Fruit fly (Drosophila melanogaster) whole organism, embryonic: ENCODE measurements around the gene Pdxk.
A peak's percentile ranks its signal among the peaks of the same experiment; 100 is the strongest.

Source experiments
- Awh ChIP-seq: fragments of 200-800 bp; sonication (Bioruptor generic); IDR thresholded peaks from 2 replicates; pipeline ENCODE4, ENCODE4 v1.3.6; 2022; ENCODE audit warnings: missing biosample characterization, missing genetic modification characterization
- B-H1 ChIP-seq: fragments of 200-800 bp; sonication (Bioruptor generic); IDR thresholded peaks from 3 replicates; pipeline ENCODE4 v1.3.6; 2022; ENCODE audit warnings: missing biosample characterization, missing genetic modification characterization
- Bgb ChIP-seq: fragments of 200-800 bp; sonication (Bioruptor generic); IDR thresholded peaks from 2 replicates; pipeline ENCODE4 v1.3.6; 2022; ENCODE audit warnings: missing biosample characterization, missing genetic modification characterization; ENCODE audit not compliant: partially characterized antibody
- CG10565 ChIP-seq: fragments of 200-800 bp; sonication (Bioruptor generic); optimal IDR thresholded peaks from 3 replicates; lab custom pipeline; 2016; ENCODE audit warnings: missing biosample characterization, mild to moderate bottlenecking, missing genetic modification characterization
- CG11398 ChIP-seq: fragments of 200-800 bp; sonication (Bioruptor generic); optimal IDR thresholded peaks from 2 replicates; lab custom pipeline; 2016; ENCODE audit warnings: missing biosample characterization, missing genetic modification characterization
- CG12071 ChIP-seq: fragments of 200-800 bp; sonication (Bioruptor generic); optimal IDR thresholded peaks from 3 replicates; lab custom pipeline; 2018; ENCODE audit warnings: missing biosample characterization, mild to moderate bottlenecking, missing genetic modification characterization
- CG12219 ChIP-seq: fragments of 200-800 bp; sonication (Bioruptor generic); optimal IDR thresholded peaks from 3 replicates; lab custom pipeline; 2018; ENCODE audit warnings: missing biosample characterization, mild to moderate bottlenecking, missing genetic modification characterization
- CG13296 ChIP-seq: fragments of 200-800 bp; sonication (Bioruptor generic); optimal IDR thresholded peaks from 3 replicates; lab custom pipeline; 2018; ENCODE audit warnings: missing biosample characterization, mild to moderate bottlenecking, missing genetic modification characterization
- CG17829 ChIP-seq: fragments of 200-800 bp; optimal IDR thresholded peaks from 2 replicates; lab custom pipeline; 2019; ENCODE audit warnings: missing biosample characterization, mild to moderate bottlenecking, missing genetic modification characterization, moderate library complexity
- CG18262 ChIP-seq: fragments of 200-800 bp; optimal IDR thresholded peaks from 3 replicates; lab custom pipeline; 2019; ENCODE audit warnings: missing biosample characterization, mild to moderate bottlenecking, missing genetic modification characterization, moderate library complexity
- CG2199 ChIP-seq: fragments of 200-800 bp; sonication (Bioruptor generic); IDR thresholded peaks from 3 replicates; pipeline ENCODE4 v1.3.6; 2022; ENCODE audit warnings: missing biosample characterization, missing genetic modification characterization
- CG2875 ChIP-seq: fragments of 200-800 bp; sonication (Bioruptor generic); optimal IDR thresholded peaks from 2 replicates; lab custom pipeline; 2017; ENCODE audit warnings: missing biosample characterization, mild to moderate bottlenecking, missing genetic modification characterization, missing genetic modification reagents
- CG32772 ChIP-seq: fragments of 200-800 bp; sonication (Bioruptor generic); IDR thresholded peaks from 2 replicates; pipeline ENCODE4 v1.3.6; 2022; ENCODE audit warnings: missing biosample characterization, missing genetic modification characterization
- CG4328 ChIP-seq: fragments of 200-800 bp; sonication (Bioruptor generic); optimal IDR thresholded peaks from 3 replicates; lab custom pipeline; 2017; ENCODE audit warnings: missing biosample characterization, missing genetic modification reagents, missing genetic modification characterization
- CG4404 ChIP-seq: fragments of 200-800 bp; sonication (Bioruptor generic); IDR thresholded peaks from 2 replicates; pipeline ENCODE4 v1.3.6; 2022; ENCODE audit warnings: missing biosample characterization, missing genetic modification characterization
- CG4424 ChIP-seq: fragments of 200-800 bp; sonication (Bioruptor generic); optimal IDR thresholded peaks from 3 replicates; lab custom pipeline; 2016; ENCODE audit warnings: missing biosample characterization, missing genetic modification characterization
- CG4854 ChIP-seq: fragments of 200-800 bp; sonication (Bioruptor generic); optimal IDR thresholded peaks from 2 replicates; lab custom pipeline; 2016; ENCODE audit warnings: missing biosample characterization, missing genetic modification characterization, inconsistent platforms
- CG6689 ChIP-seq: fragments of 200-800 bp; sonication (Bioruptor generic); IDR thresholded peaks from 2 replicates; pipeline ENCODE4 v1.3.6; 2022; ENCODE audit warnings: missing biosample characterization, missing genetic modification characterization
- CG6791 ChIP-seq: fragments of 200-800 bp; sonication (Bioruptor generic); IDR thresholded peaks from 3 replicates; pipeline ENCODE4 v1.3.6; 2022; ENCODE audit warnings: missing biosample characterization, missing genetic modification characterization; ENCODE audit not compliant: partially characterized antibody
- CG7963 ChIP-seq: fragments of 200-800 bp; sonication (Bioruptor generic); IDR thresholded peaks from 3 replicates; pipeline ENCODE4 v1.3.6; 2022; ENCODE audit warnings: missing biosample characterization, missing genetic modification characterization; ENCODE audit not compliant: partially characterized antibody
- CG9215 ChIP-seq: fragments of 200-800 bp; sonication (Bioruptor generic); IDR thresholded peaks from 2 replicates; pipeline ENCODE4 v1.3.6; 2022; ENCODE audit warnings: missing biosample characterization, missing genetic modification characterization
- CoRest ChIP-seq: fragments of 200-800 bp; sonication (Bioruptor generic); optimal IDR thresholded peaks from 3 replicates; lab custom pipeline; 2018; ENCODE audit warnings: missing biosample characterization, mild to moderate bottlenecking, missing genetic modification characterization, moderate library complexity
- D19A ChIP-seq: fragments of 200-800 bp; optimal IDR thresholded peaks from 3 replicates; lab custom pipeline; 2019; ENCODE audit warnings: missing biosample characterization, mild to moderate bottlenecking, missing genetic modification characterization, moderate library complexity
- D19B ChIP-seq: fragments of 200-800 bp; sonication (Bioruptor generic); optimal IDR thresholded peaks from 2 replicates; lab custom pipeline; 2017; ENCODE audit warnings: missing biosample characterization, mild to moderate bottlenecking, missing genetic modification characterization
- Doc2 ChIP-seq: fragments of 200-800 bp; sonication (Bioruptor generic); IDR thresholded peaks from 2 replicates; pipeline ENCODE4 v1.3.6; 2022; ENCODE audit warnings: missing biosample characterization, missing genetic modification characterization
- E2f1 ChIP-seq: fragments of 200-800 bp; sonication (Bioruptor generic); IDR thresholded peaks from 2 replicates; pipeline ENCODE4 v1.3.6; 2022; ENCODE audit warnings: missing biosample characterization, missing genetic modification characterization
- Gsc ChIP-seq: fragments of 200-800 bp; sonication (Bioruptor generic); IDR thresholded peaks from 2 replicates; pipeline ENCODE4 v1.3.6; 2022; ENCODE audit warnings: missing biosample characterization, missing genetic modification characterization
- NC2α ChIP-seq: fragments of 200-800 bp; sonication (Bioruptor generic); optimal IDR thresholded peaks from 2 replicates; lab custom pipeline; 2016; ENCODE audit warnings: missing biosample characterization, missing genetic modification characterization
- Oli ChIP-seq: fragments of 200-800 bp; sonication (Bioruptor generic); optimal IDR thresholded peaks from 2 replicates; lab custom pipeline; 2018; ENCODE audit warnings: missing biosample characterization, mild to moderate bottlenecking, missing genetic modification characterization, moderate library complexity
- Spps ChIP-seq: fragments of 200-800 bp; sonication (Bioruptor generic); optimal IDR thresholded peaks from 2 replicates; lab custom pipeline; 2018; ENCODE audit warnings: missing biosample characterization, mild to moderate bottlenecking, missing genetic modification characterization
- Vsx1 ChIP-seq: fragments of 200-800 bp; sonication (Bioruptor generic); optimal IDR thresholded peaks from 2 replicates; lab custom pipeline; 2017; ENCODE audit warnings: missing biosample characterization, mild to moderate bottlenecking, missing genetic modification characterization, missing genetic modification reagents
- cato ChIP-seq: fragments of 200-800 bp; sonication (Bioruptor generic); optimal IDR thresholded peaks from 2 replicates; lab custom pipeline; 2016; ENCODE audit warnings: missing biosample characterization, missing genetic modification characterization, borderline replicate concordance
- chif ChIP-seq, 2 experiments: fragments of 200-800 bp; sonication (Bioruptor generic); optimal IDR thresholded peaks; 3 replicates each; lab custom pipeline; 2016; ENCODE audit warnings: missing biosample characterization in 2 of 2, missing genetic modification characterization in 2 of 2
- crol ChIP-seq: fragments of 200-800 bp; sonication (Bioruptor generic); IDR thresholded peaks from 2 replicates; pipeline ENCODE4 v1.3.6; 2022; ENCODE audit warnings: missing biosample characterization, missing genetic modification characterization
- en ChIP-seq: fragments of 200-800 bp; sonication (Bioruptor generic); optimal IDR thresholded peaks from 2 replicates; lab custom pipeline; 2016; ENCODE audit warnings: missing biosample characterization, missing genetic modification characterization
- ewg ChIP-seq: fragments of 200-800 bp; sonication (Bioruptor generic); optimal IDR thresholded peaks from 3 replicates; lab custom pipeline; 2017; ENCODE audit warnings: mild to moderate bottlenecking, missing biosample characterization, missing genetic modification reagents, missing genetic modification characterization
- exex ChIP-seq: fragments of 200-800 bp; sonication (Bioruptor generic); optimal IDR thresholded peaks from 4 replicates; lab custom pipeline; 2018; ENCODE audit warnings: missing biosample characterization, mild to moderate bottlenecking, missing genetic modification characterization, moderate library complexity
- fd64A ChIP-seq: fragments of 200-800 bp; sonication (Bioruptor generic); optimal IDR thresholded peaks from 3 replicates; lab custom pipeline; 2018; ENCODE audit warnings: missing biosample characterization, mild to moderate bottlenecking, missing genetic modification characterization
- ftz-f1 ChIP-seq: fragments of 200-800 bp; sonication (Bioruptor generic); optimal IDR thresholded peaks from 2 replicates; lab custom pipeline; 2016; ENCODE audit warnings: missing biosample characterization, missing genetic modification characterization
- gcm ChIP-seq: fragments of 200-800 bp; sonication (Bioruptor generic); optimal IDR thresholded peaks from 2 replicates; lab custom pipeline; 2019; ENCODE audit warnings: missing biosample characterization, mild to moderate bottlenecking, missing genetic modification characterization, moderate library complexity
- gsb-n ChIP-seq: fragments of 200-800 bp; sonication (Bioruptor generic); optimal IDR thresholded peaks from 3 replicates; lab custom pipeline; 2018; ENCODE audit warnings: missing biosample characterization, mild to moderate bottlenecking, missing genetic modification characterization
- gt ChIP-seq: fragments of 200-800 bp; sonication (Bioruptor generic); IDR thresholded peaks from 2 replicates; pipeline ENCODE4 v1.3.6; 2022; ENCODE audit warnings: missing biosample characterization, missing genetic modification characterization
- hth ChIP-seq: fragments of >200 bp; optimal IDR thresholded peaks from 2 replicates; lab custom pipeline; 2017; ENCODE audit warnings: inconsistent platforms
- ind ChIP-seq: fragments of 200-800 bp; sonication (Bioruptor generic); optimal IDR thresholded peaks from 3 replicates; lab custom pipeline; 2016; ENCODE audit warnings: missing biosample characterization, missing genetic modification characterization
- inv ChIP-seq: fragments of 200-800 bp; sonication (Bioruptor generic); IDR thresholded peaks from 2 replicates; pipeline ENCODE4 v1.3.6; 2022; ENCODE audit warnings: missing biosample characterization, missing genetic modification characterization; ENCODE audit not compliant: partially characterized antibody
- jing ChIP-seq: fragments of 200-800 bp; sonication (Bioruptor generic); optimal IDR thresholded peaks from 2 replicates; lab custom pipeline; 2018; ENCODE audit warnings: missing biosample characterization, mild to moderate bottlenecking, missing genetic modification characterization
- ken ChIP-seq: fragments of 200-800 bp; sonication (Bioruptor generic); IDR thresholded peaks from 3 replicates; pipeline ENCODE4 v1.3.6; 2022; ENCODE audit warnings: missing biosample characterization, missing genetic modification characterization
- klu ChIP-seq: fragments of 200-800 bp; sonication (Bioruptor generic); IDR thresholded peaks from 2 replicates; pipeline ENCODE4 v1.3.6; 2022; ENCODE audit warnings: missing biosample characterization, missing genetic modification characterization
- pfk ChIP-seq: fragments of 200-800 bp; sonication (Bioruptor generic); optimal IDR thresholded peaks from 2 replicates; lab custom pipeline; 2018; ENCODE audit warnings: missing biosample characterization, mild to moderate bottlenecking, missing genetic modification characterization, moderate library complexity
- pzg ChIP-seq: fragments of 200-800 bp; sonication (Bioruptor generic); optimal IDR thresholded peaks from 3 replicates; lab custom pipeline; 2018; ENCODE audit warnings: missing biosample characterization, mild to moderate bottlenecking, missing genetic modification characterization, moderate library complexity
- slp2 ChIP-seq: fragments of 200-800 bp; sonication (Bioruptor generic); optimal IDR thresholded peaks from 2 replicates; lab custom pipeline; 2016; ENCODE audit warnings: missing biosample characterization, missing genetic modification characterization
- stwl ChIP-seq: fragments of 200-800 bp; sonication (Bioruptor generic); optimal IDR thresholded peaks from 3 replicates; lab custom pipeline; 2018; ENCODE audit warnings: missing biosample characterization, mild to moderate bottlenecking, missing genetic modification characterization, moderate library complexity
- yki ChIP-seq: fragments of >200 bp; optimal IDR thresholded peaks from 3 replicates; lab custom pipeline; 2018

The Pdxk gene

DNA sequence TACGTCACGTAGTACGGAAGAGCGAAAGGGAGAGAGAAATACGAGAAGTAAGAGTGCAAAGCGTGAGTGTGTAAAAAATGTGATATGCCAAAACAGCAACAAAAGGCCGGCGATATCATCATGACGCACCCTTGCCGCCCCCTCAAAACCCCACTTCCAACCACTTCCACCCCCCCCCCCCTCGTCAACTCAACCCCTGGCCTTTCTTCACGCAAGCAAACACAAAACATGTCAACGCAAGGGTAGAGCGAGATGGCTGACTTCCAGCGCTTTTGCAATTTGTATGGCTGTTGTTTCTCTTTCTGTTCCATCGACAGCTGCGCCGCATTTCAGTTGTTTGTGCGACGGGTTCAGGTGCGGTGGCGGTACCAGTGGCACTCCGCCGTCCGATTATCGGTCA lies 24.4 kb upstream of the Pdxk start (continued):
- TF ChIP-seq CG4854 (GFP tag; lab: Kevin White, UChicago) (no peak), CG13296 (GFP tag; lab: Kevin White, UChicago) (no peak), Awh (GFP tag; lab: Robert Waterston, UW) (no peak), E2f1 (GFP tag; lab: Robert Waterston, UW) (no peak), CG6791 (GFP tag; lab: Robert Waterston, UW) (no peak), slp2 (GFP tag; lab: Kevin White, UChicago) (no peak), ken (GFP tag; lab: Robert Waterston, UW) (no peak), CG11398 (no peak), CoRest (no peak), gt (no peak), hth (lab: Kevin White, UChicago) (no peak), CG6689 (GFP tag; lab: Robert Waterston, UW) (no peak), CG9215 (no peak), ftz-f1 (GFP tag; lab: Kevin White, UChicago) (no peak), cato (no peak), Oli (tag; lab: Kevin White, UChicago) (no peak), CG2199 (GFP tag; lab: Robert Waterston, UW) (no peak), Spps (tag; lab: Kevin White, UChicago) (no peak), CG12071 (GFP tag; lab: Kevin White, UChicago) (no peak), CG2875 (GFP tag; lab: Kevin White, UChicago) (no peak), chif (GFP tag; optimal IDR thresholded peaks at IDR 0.05; lab: Kevin White, UChicago) (no peak), en (GFP tag; lab: Kevin White, UChicago) (no peak), Bgb (GFP tag; lab: Robert Waterston, UW) (peak; percentile 6; the same call in 1 of the 2 replicates), CG10565 (no peak), Vsx1 (GFP tag; lab: Kevin White, UChicago) (no peak), CG4424 (GFP tag; lab: Kevin White, UChicago) (no peak), ind (GFP tag; lab: Kevin White, UChicago) (no peak), D19A (tag; lab: Kevin White, UChicago) (no peak), CG4404 (GFP tag; lab: Robert Waterston, UW) (no peak), CG7963 (GFP tag; lab: Robert Waterston, UW) (no peak), stwl (tag; lab: Kevin White, UChicago) (no peak), gsb-n (tag; lab: Kevin White, UChicago) (no peak), crol (peak; percentile 98), pfk (no peak), D19B (no peak), CG12219 (GFP tag; lab: Kevin White, UChicago) (no peak), pzg (GFP tag; lab: Kevin White, UChicago) (no peak), yki (lab: Kevin White, UChicago) (no peak), klu (peak; percentile 46; the same call in 1 of the 2 replicates), fd64A (no peak), B-H1 (no peak), CG18262 (no peak), CG17829 (no peak), inv (no peak), NC2α (GFP tag; lab: Kevin White, UChicago) (no peak), gcm (GFP tag; lab: Kevin White, UChicago) (no peak), CG32772 (GFP tag; lab: Robert Waterston, UW) (no peak), jing (GFP tag; lab: Kevin White, UChicago) (no peak), Gsc (GFP tag; lab: Robert Waterston, UW) (no peak), ewg (no peak), CG4328 (no peak), Doc2 (GFP tag; lab: Robert Waterston, UW) (no peak), exex (tag; lab: Kevin White, UChicago) (peak; percentile 17)
